Fruit fly (Drosophila melanogaster) whole organism, embryonic: Measurements from ENCODE around the gene nbs.

Experiments used
- BEAF-32 ChIP-seq: fragments of 200-800 bp; sonication (Bioruptor generic); optimal IDR thresholded peaks from 3 replicates; lab custom pipeline; 2017; ENCODE audit warnings: missing biosample characterization, missing genetic modification characterization, mild to moderate bottlenecking, moderate library complexity, missing genetic modification reagents
- CG12299 ChIP-seq: fragments of 200-800 bp; sonication (Bioruptor generic); optimal IDR thresholded peaks from 2 replicates; lab custom pipeline; 2018; ENCODE audit warnings: missing biosample characterization, mild to moderate bottlenecking, missing genetic modification characterization
- CG16813 ChIP-seq: fragments of 200-800 bp; sonication (Bioruptor generic); IDR thresholded peaks from 3 replicates; pipeline ENCODE4 v1.3.6; 2022; ENCODE audit warnings: missing biosample characterization, missing genetic modification characterization; ENCODE audit not compliant: partially characterized antibody
- CG18599 ChIP-seq: fragments of 200-800 bp; sonication (Bioruptor generic); optimal IDR thresholded peaks from 3 replicates; lab custom pipeline; 2017; ENCODE audit warnings: missing biosample characterization, missing genetic modification characterization, mild to moderate bottlenecking, moderate library complexity, missing genetic modification reagents
- CG31441 ChIP-seq: fragments of 200-800 bp; sonication (Bioruptor generic); IDR thresholded peaks from 2 replicates; pipeline ENCODE4 v1.3.6; 2022; ENCODE audit warnings: missing biosample characterization, missing genetic modification characterization
- CG32767 ChIP-seq: fragments of 200-800 bp; sonication (Bioruptor generic); IDR thresholded peaks from 2 replicates; pipeline ENCODE4 v1.3.6; 2022; ENCODE audit warnings: missing biosample characterization, missing genetic modification characterization
- CG3838 ChIP-seq: fragments of 200-800 bp; sonication (Bioruptor generic); optimal IDR thresholded peaks from 3 replicates; lab custom pipeline; 2016; ENCODE audit warnings: missing biosample characterization, missing genetic modification characterization
- CG8359 ChIP-seq: fragments of 200-800 bp; sonication (Bioruptor generic); optimal IDR thresholded peaks from 2 replicates; lab custom pipeline; 2017; ENCODE audit warnings: missing biosample characterization, mild to moderate bottlenecking, missing genetic modification characterization, borderline replicate concordance
- CG8478 ChIP-seq: fragments of >200 bp; optimal IDR thresholded peaks from 2 replicates; lab custom pipeline; 2018
- CG9727 ChIP-seq: fragments of 200-800 bp; sonication (Bioruptor generic); optimal IDR thresholded peaks from 3 replicates; lab custom pipeline; 2017; ENCODE audit warnings: missing biosample characterization, mild to moderate bottlenecking, missing genetic modification characterization
- CG9797 ChIP-seq: fragments of 200-800 bp; sonication (Bioruptor generic); optimal IDR thresholded peaks from 3 replicates; lab custom pipeline; 2018; ENCODE audit warnings: missing biosample characterization, mild to moderate bottlenecking, missing genetic modification characterization
- CG9876 ChIP-seq: fragments of 200-800 bp; sonication (Bioruptor generic); optimal IDR thresholded peaks from 2 replicates; lab custom pipeline; 2016; ENCODE audit warnings: missing biosample characterization, missing genetic modification characterization
- Dip2 ChIP-seq: fragments of 200-800 bp; sonication (Bioruptor generic); IDR thresholded peaks from 2 replicates; pipeline ENCODE4 v1.3.6; 2022; ENCODE audit warnings: missing biosample characterization, missing genetic modification characterization
- Ets65A ChIP-seq: fragments of 200-800 bp; sonication (Bioruptor generic); peaks from one replicate; lab custom pipeline; 2016; ENCODE audit warnings: missing biosample characterization, missing genetic modification characterization
- Ets97D ChIP-seq: fragments of 200-800 bp; sonication (Bioruptor generic); optimal IDR thresholded peaks from 3 replicates; lab custom pipeline; 2016; ENCODE audit warnings: missing biosample characterization, missing genetic modification characterization
- HLHmδ ChIP-seq: fragments of 200-800 bp; sonication (Bioruptor generic); optimal IDR thresholded peaks from 2 replicates; lab custom pipeline; 2018; ENCODE audit warnings: missing biosample characterization, mild to moderate bottlenecking, missing genetic modification characterization, moderate library complexity
- Hand ChIP-seq: fragments of 200-800 bp; sonication (Bioruptor generic); optimal IDR thresholded peaks from 2 replicates; lab custom pipeline; 2017; ENCODE audit warnings: mild to moderate bottlenecking, missing biosample characterization, missing genetic modification reagents, missing genetic modification characterization
- HmgD ChIP-seq: fragments of 200-800 bp; sonication (Bioruptor generic); optimal IDR thresholded peaks from 3 replicates; lab custom pipeline; 2016; ENCODE audit warnings: missing biosample characterization, missing genetic modification characterization
- Hmr ChIP-seq: fragments of 200-800 bp; sonication (Bioruptor generic); optimal IDR thresholded peaks from 3 replicates; lab custom pipeline; 2017; ENCODE audit warnings: mild to moderate bottlenecking, missing biosample characterization, missing genetic modification reagents, missing genetic modification characterization
- Hr39 ChIP-seq: fragments of >200 bp; optimal IDR thresholded peaks from 2 replicates; lab custom pipeline; 2017
- Hsf ChIP-seq: fragments of 200-800 bp; sonication (Bioruptor generic); optimal IDR thresholded peaks from 3 replicates; lab custom pipeline; 2016; ENCODE audit warnings: missing biosample characterization, missing genetic modification characterization
- Lpt ChIP-seq: fragments of >200 bp; optimal IDR thresholded peaks from 2 replicates; lab custom pipeline; 2018; ENCODE audit warnings: missing biosample characterization, missing genetic modification characterization
- Mad ChIP-seq: fragments of 200-800 bp; sonication (Bioruptor generic); optimal IDR thresholded peaks from 2 replicates; lab custom pipeline; 2016; ENCODE audit warnings: missing biosample characterization, missing genetic modification characterization
- Rx ChIP-seq: fragments of 200-800 bp; sonication (Bioruptor generic); IDR thresholded peaks from 2 replicates; pipeline ENCODE4 v1.3.6; 2022; ENCODE audit warnings: missing biosample characterization, missing genetic modification characterization
- Scr ChIP-seq: fragments of 200-800 bp; sonication (Bioruptor generic); IDR thresholded peaks from 2 replicates; pipeline ENCODE4 v1.3.6; 2022; ENCODE audit warnings: missing biosample characterization, missing genetic modification characterization; ENCODE audit not compliant: partially characterized antibody
- Sin3A ChIP-seq: fragments of >200 bp; optimal IDR thresholded peaks from 2 replicates; lab custom pipeline; 2018
- ab ChIP-seq: fragments of 200-800 bp; sonication (Bioruptor generic); optimal IDR thresholded peaks from 2 replicates; lab custom pipeline; 2016; ENCODE audit warnings: missing biosample characterization, missing genetic modification characterization
- aop ChIP-seq: fragments of 200-800 bp; sonication (Bioruptor generic); IDR thresholded peaks from 2 replicates; pipeline ENCODE4 v1.3.6; 2022; ENCODE audit warnings: missing biosample characterization, missing genetic modification characterization
- dm ChIP-seq: fragments of 200-800 bp; sonication (Bioruptor generic); optimal IDR thresholded peaks from 3 replicates; lab custom pipeline; 2016; ENCODE audit warnings: missing biosample characterization, missing genetic modification characterization
- dysf ChIP-seq: fragments of 200-800 bp; sonication (Bioruptor generic); IDR thresholded peaks from 3 replicates; pipeline ENCODE4 v1.3.6; 2022; ENCODE audit warnings: missing biosample characterization, missing genetic modification characterization
- fd64A ChIP-seq: fragments of 200-800 bp; sonication (Bioruptor generic); optimal IDR thresholded peaks from 3 replicates; lab custom pipeline; 2018; ENCODE audit warnings: missing biosample characterization, mild to moderate bottlenecking, missing genetic modification characterization
- gcm ChIP-seq: fragments of 200-800 bp; sonication (Bioruptor generic); optimal IDR thresholded peaks from 2 replicates; lab custom pipeline; 2019; ENCODE audit warnings: missing biosample characterization, mild to moderate bottlenecking, missing genetic modification characterization, moderate library complexity
- hb ChIP-seq: fragments of 200-800 bp; sonication (Bioruptor generic); IDR thresholded peaks from 3 replicates; pipeline ENCODE4 v1.3.6; 2022; ENCODE audit warnings: missing biosample characterization, missing genetic modification characterization; ENCODE audit not compliant: partially characterized antibody
- knrl ChIP-seq: fragments of 200-800 bp; sonication (Bioruptor generic); IDR thresholded peaks from 3 replicates; pipeline ENCODE4 v1.3.6; 2022; ENCODE audit warnings: missing biosample characterization, missing genetic modification characterization; ENCODE audit not compliant: partially characterized antibody
- maf-S ChIP-seq: fragments of 200-800 bp; sonication (Bioruptor generic); optimal IDR thresholded peaks from 2 replicates; lab custom pipeline; 2016; ENCODE audit warnings: missing biosample characterization, missing genetic modification characterization
- otp ChIP-seq: fragments of 200-800 bp; sonication (Bioruptor generic); IDR thresholded peaks from 3 replicates; pipeline ENCODE4, ENCODE4 v1.3.6; 2022; ENCODE audit warnings: missing biosample characterization, missing genetic modification characterization
- pan ChIP-seq, 4 experiments: fragments of >200 bp in 3 of 4; fragments of 200-800 bp in 1 of 4; sonication (Bioruptor generic) in 1 of 4; optimal IDR thresholded peaks in 3 of 4; IDR thresholded peaks in 1 of 4; 2 replicates each; pipeline versions ENCODE4 v1.3.6 to Lab custom; 2017 to 2022; ENCODE audit warnings: missing biosample characterization in 2 of 4, missing genetic modification characterization in 2 of 4, mixed read lengths in 1 of 4
- pb ChIP-seq: fragments of 200-800 bp; sonication (Bioruptor generic); optimal IDR thresholded peaks from 3 replicates; lab custom pipeline; 2016; ENCODE audit warnings: missing biosample characterization, missing genetic modification characterization
- psq ChIP-seq: fragments of 200-800 bp; sonication (Bioruptor generic); optimal IDR thresholded peaks from 2 replicates; lab custom pipeline; 2017; ENCODE audit warnings: missing biosample characterization, missing genetic modification characterization
- pzg ChIP-seq: fragments of 200-800 bp; sonication (Bioruptor generic); optimal IDR thresholded peaks from 3 replicates; lab custom pipeline; 2018; ENCODE audit warnings: missing biosample characterization, mild to moderate bottlenecking, missing genetic modification characterization, moderate library complexity
- ranshi ChIP-seq: fragments of 200-800 bp; sonication (Bioruptor generic); IDR thresholded peaks from 2 replicates; pipeline ENCODE4 v1.3.6; 2022; ENCODE audit warnings: missing biosample characterization, missing genetic modification characterization
- repo ChIP-seq: fragments of 200-800 bp; sonication (Bioruptor generic); optimal IDR thresholded peaks from 2 replicates; lab custom pipeline; 2016; ENCODE audit warnings: missing biosample characterization, missing genetic modification characterization
- run ChIP-seq: fragments of 200-800 bp; sonication (Bioruptor generic); optimal IDR thresholded peaks from 3 replicates; lab custom pipeline; 2018; ENCODE audit warnings: missing biosample characterization, mild to moderate bottlenecking, missing genetic modification characterization
- seq ChIP-seq: fragments of 200-800 bp; sonication (Bioruptor generic); IDR thresholded peaks from 2 replicates; pipeline ENCODE4 v1.3.6; 2022; ENCODE audit warnings: missing biosample characterization, missing genetic modification characterization
- slbo ChIP-seq: fragments of 200-800 bp; sonication (Bioruptor generic); IDR thresholded peaks from 2 replicates; pipeline ENCODE4 v1.3.6; 2022; ENCODE audit warnings: missing biosample characterization, missing genetic modification characterization
- so ChIP-seq: fragments of 200-800 bp; sonication (Bioruptor generic); IDR thresholded peaks from 3 replicates; pipeline ENCODE4 v1.3.6; 2022; ENCODE audit warnings: missing biosample characterization, missing genetic modification characterization
- sr ChIP-seq: fragments of 200-800 bp; sonication (Bioruptor generic); IDR thresholded peaks from 3 replicates; pipeline ENCODE4 v1.3.6; 2022; ENCODE audit warnings: missing biosample characterization, missing genetic modification characterization
- sug ChIP-seq: fragments of 200-800 bp; optimal IDR thresholded peaks from 2 replicates; lab custom pipeline; 2019; ENCODE audit warnings: missing biosample characterization, mild to moderate bottlenecking, missing genetic modification characterization, moderate library complexity
- tll ChIP-seq, 2 experiments: fragments of 200-800 bp in 1 of 2; fragments of >200 bp in 1 of 2; sonication (Bioruptor generic) in 1 of 2; optimal IDR thresholded peaks; 2 replicates each; lab custom pipeline; 2017 to 2019; ENCODE audit warnings: missing biosample characterization in 2 of 2, missing genetic modification characterization in 2 of 2, mild to moderate bottlenecking in 1 of 2, moderate library complexity in 1 of 2
- usp ChIP-seq: fragments of >200 bp; optimal IDR thresholded peaks from 2 replicates; lab custom pipeline; 2017; ENCODE audit warnings: missing biosample characterization, missing genetic modification characterization
- vvl ChIP-seq: fragments of 200-800 bp; sonication (Bioruptor generic); IDR thresholded peaks from 2 replicates; pipeline ENCODE4 v1.3.6; 2022; ENCODE audit warnings: missing biosample characterization, missing genetic modification characterization
- zen ChIP-seq: fragments of 200-800 bp; sonication (Bioruptor generic); optimal IDR thresholded peaks from 3 replicates; lab custom pipeline; 2018; ENCODE audit warnings: missing biosample characterization, mild to moderate bottlenecking, missing genetic modification characterization, moderate library complexity

The nbs gene

dm6 chr3L:9718929-9719328, 4.1 kb downstream of the nbs start, which contains the start of the genes CG18178 and CG14174 (continued):
- TF ChIP-seq maf-S (GFP tag; lab: Kevin White, UChicago) = no peak
- no peak for TF ChIP-seq pb (GFP tag; lab: Kevin White, UChicago)
- TF ChIP-seq slbo (GFP tag; lab: Robert Waterston, UW) = peak; percentile 83
- TF ChIP-seq gcm (GFP tag; lab: Kevin White, UChicago) = peak; percentile 35
- no peak for TF ChIP-seq CG12299 (tag; lab: Kevin White, UChicago)
- TF ChIP-seq Lpt (GFP tag; lab: Kevin White, UChicago) = no peak
- no peak for TF ChIP-seq hb
- no peak for TF ChIP-seq CG9876 (GFP tag; lab: Kevin White, UChicago)
- TF ChIP-seq Ets65A (GFP tag; lab: Kevin White, UChicago) = peak; percentile 64
- no peak for TF ChIP-seq Rx (GFP tag; lab: Robert Waterston, UW)
- TF ChIP-seq pzg = peak; percentile 47
- TF ChIP-seq tll (GFP tag; optimal IDR thresholded peaks at IDR 0.05; lab: Kevin White, UChicago) = no peak
- peak; percentile 2 for TF ChIP-seq Hand (GFP tag; lab: Kevin White, UChicago)
- 0 out of 2 replicates have a peak, but pooled peaks have one; percentile 60 for TF ChIP-seq CG32767
- TF ChIP-seq CG9727 (GFP tag; lab: Kevin White, UChicago) = peak; percentile 56
- TF ChIP-seq ab = no peak
- peak; percentile 69 for TF ChIP-seq CG31441 (GFP tag; lab: Robert Waterston, UW)
- no peak for TF ChIP-seq repo
- no peak for TF ChIP-seq Hr39 (lab: Kevin White, UChicago)
- TF ChIP-seq sr (GFP tag; lab: Robert Waterston, UW) = no peak
- TF ChIP-seq CG3838 = no peak
- no peak for TF ChIP-seq pan (optimal IDR thresholded peaks at IDR 0.05; lab: Kevin White, UChicago)
- peak in 1 of 2 experiments; percentile 51 for TF ChIP-seq pan (GFP tag; optimal IDR thresholded peaks at IDR 0.05 in 1 of 2, IDR thresholded peaks at IDR 0.05 in 1 of 2)
- no peak for TF ChIP-seq so
- no peak for TF ChIP-seq Dip2 (GFP tag; lab: Robert Waterston, UW)
- TF ChIP-seq zen = peak; percentile 73
- TF ChIP-seq aop = no peak
- no peak for TF ChIP-seq usp
- peak; percentile 84 for TF ChIP-seq dm (GFP tag; lab: Kevin White, UChicago)
- no peak for TF ChIP-seq CG8359 (GFP tag; lab: Kevin White, UChicago)
- peak; percentile 12 for TF ChIP-seq psq (GFP tag; lab: Kevin White, UChicago)
- TF ChIP-seq CG8478 = no peak
- peak; percentile 61 for TF ChIP-seq BEAF-32
- peak; percentile 11 for TF ChIP-seq Ets97D (GFP tag; lab: Kevin White, UChicago)
- TF ChIP-seq CG9797 (GFP tag; lab: Kevin White, UChicago) = peak; percentile 64
- 0 out of 2 replicates have a peak, but pooled peaks have one; percentile 20 for TF ChIP-seq seq (GFP tag; lab: Robert Waterston, UW)
- TF ChIP-seq vvl (GFP tag; lab: Robert Waterston, UW) = peak; percentile 67
- TF ChIP-seq CG18599 = peak; percentile 73
- TF ChIP-seq fd64A (GFP tag; lab: Kevin White, UChicago) = no peak
- TF ChIP-seq Sin3A (lab: Kevin White, UChicago) = peak; percentile 5
- peak; percentile 83 for TF ChIP-seq sug
- no peak for TF ChIP-seq HmgD (GFP tag; lab: Kevin White, UChicago)
- no peak for TF ChIP-seq run (tag; lab: Kevin White, UChicago)
- TF ChIP-seq Hmr (GFP tag; lab: Kevin White, UChicago) = no peak
- TF ChIP-seq dysf (GFP tag; lab: Robert Waterston, UW) = peak; percentile 68; the same call in 2 of the 3 replicates
- 0 out of 3 replicates have a peak, but pooled peaks have one; percentile 26 for TF ChIP-seq knrl (GFP tag; lab: Robert Waterston, UW)
- no peak for TF ChIP-seq HLHmδ (GFP tag; lab: Kevin White, UChicago)
- TF ChIP-seq Mad (GFP tag; lab: Kevin White, UChicago) = peak; percentile 2
- peak; percentile 63 for TF ChIP-seq Scr (GFP tag; lab: Robert Waterston, UW)
- peak; percentile 45; the same call in 2 of the 3 replicates for TF ChIP-seq CG16813 (GFP tag; lab: Robert Waterston, UW)
- TF ChIP-seq otp (GFP tag; lab: Robert Waterston, UW) = no peak
- TF ChIP-seq Hsf (GFP tag; lab: Kevin White, UChicago) = peak; percentile 25
- peak; percentile 50; the same call in 1 of the 2 replicates for TF ChIP-seq ranshi (GFP tag; lab: Robert Waterston, UW)
